Worm (Caenorhabditis elegans): ENCODE results near the gene cul-4.

DNA sequence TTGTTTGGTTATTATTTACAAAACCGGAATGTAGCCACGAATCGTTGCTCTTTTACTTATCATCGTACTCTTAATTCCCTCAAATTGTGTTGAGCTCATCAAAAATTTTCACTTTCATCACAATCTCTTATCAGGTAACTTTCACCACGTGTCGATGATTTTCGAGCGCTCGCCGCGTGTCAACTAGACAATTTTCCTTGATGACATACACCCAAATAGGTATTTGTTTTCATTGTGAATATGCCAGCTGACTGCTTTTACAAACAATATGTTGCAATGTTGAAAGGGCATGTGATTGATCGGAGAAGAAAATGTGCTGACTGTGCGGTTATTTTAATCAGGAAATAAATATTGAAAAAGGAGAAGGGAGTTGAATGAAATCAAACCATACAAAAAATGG is 37.2 kb upstream of the cul-4 start:
- TF ChIP-seq ztf-29 (GFP tag; IDR thresholded peaks at IDR 0.05), result no peak
- no peak for TF ChIP-seq flt-1 (GFP tag; IDR thresholded peaks at IDR 0.05)
- no peak for TF ChIP-seq ztf-23 (GFP tag; IDR thresholded peaks at IDR 0.05)
- TF ChIP-seq cog-1 (tag; optimal IDR thresholded peaks at IDR 0.05), result no peak
